Fruit fly (Drosophila melanogaster) whole organism, larva: ENCODE measurements around the gene CG15333.
A peak's percentile ranks its signal among the peaks of the same experiment; 100 is the strongest.

ENCODE experiments used
- noc ChIP-seq: fragments of 200-800 bp; sonication (Bioruptor generic); optimal IDR thresholded peaks from 3 replicates; lab custom pipeline; 2019; ENCODE audit warnings: missing biosample characterization, mild to moderate bottlenecking, missing genetic modification characterization, moderate library complexity

Gene CG15333

dm6 chrX:8021245-8021644 is at the start of gene CG15333:
CG15333 (minus strand) TSS chrX:8021345.
- no peak for TF ChIP-seq noc (tag; lab: Kevin White, UChicago)

- no peak for TF ChIP-seq noc (tag; lab: Kevin White, UChicago)
Observed at dm6 chrX:8063223-8063674, 42.1 kb upstream of the CG15333 start.

- TF ChIP-seq noc (tag; lab: Kevin White, UChicago), result no peak
Observed at dm6 chrX:8062180-8062480, 41.0 kb upstream of the CG15333 start.

- peak; percentile 40 for TF ChIP-seq noc (tag; lab: Kevin White, UChicago)
Observed at dm6 chrX:8061392-8062179, 40.4 kb upstream of the CG15333 start, which contains the start of gene mys. mys (plus strand) TSS chrX:8061645.

DNA sequence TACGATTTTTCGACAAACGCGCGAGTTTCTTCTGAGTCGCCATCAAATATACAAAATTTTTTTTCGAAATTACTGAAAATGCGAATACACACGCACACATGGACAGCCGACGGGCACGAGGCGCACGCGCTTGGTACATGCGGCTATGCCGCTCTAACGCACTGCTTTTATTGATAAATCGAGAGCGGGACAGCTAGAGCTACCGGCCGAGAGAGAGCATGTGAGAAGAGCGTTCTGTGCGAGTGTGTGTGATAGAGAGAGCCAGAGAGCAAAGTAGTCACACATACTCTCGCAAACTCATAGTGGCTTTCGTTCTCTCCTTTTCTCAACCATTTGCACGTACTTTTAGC is 39.8 kb upstream of the CG15333 start:
- TF ChIP-seq noc (tag; lab: Kevin White, UChicago), result peak; percentile 28

dm6 chrX:8060148-8060920 is 39.2 kb upstream of the CG15333 start:
- no peak for TF ChIP-seq noc (tag; lab: Kevin White, UChicago)

- TF ChIP-seq noc (tag; lab: Kevin White, UChicago), result no peak
Observed at dm6 chrX:8059629-8060028, 38.5 kb upstream of the CG15333 start.

DNA sequence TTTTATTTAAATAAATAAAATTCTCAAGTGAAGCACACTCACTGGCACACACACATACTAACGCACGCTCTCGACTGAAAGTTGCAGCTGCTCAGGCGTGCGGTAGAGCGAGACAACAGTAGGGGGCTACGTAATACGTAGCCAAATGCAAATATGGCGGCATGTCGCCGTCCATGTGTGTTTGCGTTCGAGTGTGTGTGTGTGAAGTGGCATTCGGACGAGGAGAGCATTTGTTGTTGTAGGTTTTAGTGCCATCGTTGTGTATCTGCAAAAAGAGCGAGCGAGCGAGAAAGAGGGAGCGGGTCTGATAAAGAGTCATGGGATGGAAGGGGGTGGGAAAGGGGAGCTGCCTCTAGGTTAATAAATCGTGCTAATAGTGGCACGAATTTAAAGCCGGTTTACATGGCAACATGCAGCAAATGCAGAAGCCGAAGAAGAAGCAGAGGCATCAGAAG is 37.3 kb upstream of the CG15333 start:
- peak; percentile 2 for TF ChIP-seq noc (tag; lab: Kevin White, UChicago)

DNA sequence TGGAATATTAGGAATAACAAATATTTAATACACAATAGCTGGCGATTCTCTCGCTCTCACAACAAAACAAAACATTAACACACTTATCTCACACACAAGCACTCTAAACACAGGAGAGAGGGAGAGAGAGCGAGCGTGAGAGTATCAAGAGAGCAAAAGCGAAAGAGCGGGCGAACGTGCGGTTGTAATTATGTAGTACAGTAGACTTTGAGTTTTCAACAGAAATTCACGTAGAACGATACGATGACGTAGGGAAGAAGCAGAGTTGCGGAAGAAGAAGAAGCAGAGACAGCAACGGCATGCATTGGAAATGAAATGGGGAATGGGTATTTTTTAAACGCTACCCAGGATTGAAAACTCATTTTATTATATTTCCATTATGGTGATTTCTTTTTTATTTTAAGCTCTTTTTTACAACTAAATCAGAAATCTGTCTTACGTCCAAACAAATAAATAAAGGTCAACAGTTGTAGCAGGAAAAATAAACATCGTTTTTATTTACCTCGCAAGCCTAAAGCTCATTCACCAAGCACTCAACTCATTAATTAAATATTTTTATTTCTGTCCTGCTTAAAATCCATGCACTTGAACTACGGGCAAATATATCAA is 36.8 kb upstream of the CG15333 start:
- no peak for TF ChIP-seq noc (tag; lab: Kevin White, UChicago)

- peak; percentile 61 for TF ChIP-seq noc (tag; lab: Kevin White, UChicago)
Observed at dm6 chrX:8057299-8057730, 36.2 kb upstream of the CG15333 start.

DNA sequence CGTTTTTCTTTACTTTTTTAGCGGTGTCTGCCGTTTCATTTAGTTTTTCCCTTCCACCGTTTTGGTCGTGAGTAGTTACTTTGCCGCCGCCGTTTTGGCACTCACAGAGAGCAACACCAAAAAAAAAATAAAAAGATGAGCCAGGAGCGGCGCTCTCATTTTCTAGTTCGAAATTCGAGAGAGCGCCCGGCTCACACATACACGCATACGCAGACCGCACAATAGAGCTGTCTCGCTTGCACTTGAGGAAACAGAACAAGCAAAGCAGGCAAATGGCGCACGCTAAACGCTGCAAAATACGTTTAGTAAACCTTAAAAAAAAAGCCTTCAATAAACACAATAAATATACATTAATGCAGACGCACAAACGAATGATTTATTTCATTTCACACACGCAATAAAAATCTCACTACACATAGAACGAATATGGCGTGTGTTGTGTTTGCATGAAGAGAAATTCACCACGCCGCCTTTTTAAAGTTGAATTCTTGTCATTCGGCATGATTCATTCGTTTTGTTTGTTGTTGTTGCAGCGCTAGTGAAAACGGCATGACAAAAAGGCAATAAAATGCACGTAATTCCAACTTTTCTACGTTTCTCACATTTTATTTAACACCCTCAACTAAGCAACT is 35.6 kb upstream of the CG15333 start:
- TF ChIP-seq noc (tag; lab: Kevin White, UChicago), result no peak

dm6 chrX:8056084-8056483 is 34.9 kb upstream of the CG15333 start:
- no peak for TF ChIP-seq noc (tag; lab: Kevin White, UChicago)

dm6 chrX:8049292-8049691 is 28.1 kb upstream of the CG15333 start:
- TF ChIP-seq noc (tag; lab: Kevin White, UChicago), result no peak

DNA sequence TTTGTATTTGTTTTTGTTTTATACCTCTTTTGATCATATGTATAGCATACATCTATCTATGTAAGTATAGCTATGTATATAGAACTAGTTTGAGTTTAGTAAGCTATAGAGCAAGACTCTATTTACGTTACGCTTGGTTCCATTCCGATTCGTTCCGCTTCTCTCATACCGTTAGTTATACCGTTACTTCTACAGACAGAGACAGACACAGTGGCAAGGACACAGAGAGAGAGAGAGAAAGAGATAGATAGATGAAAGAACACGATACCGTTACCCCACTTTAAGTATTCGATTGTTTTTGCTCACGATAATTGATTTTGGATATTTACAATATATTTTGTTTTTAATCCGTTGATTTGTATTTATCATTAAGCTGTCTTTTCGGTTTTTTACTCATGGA is 25.4 kb upstream of the CG15333 start:
- TF ChIP-seq noc (tag; lab: Kevin White, UChicago), result no peak

dm6 chrX:8038934-8039333 is 17.8 kb upstream of the CG15333 start:
- TF ChIP-seq noc (tag; lab: Kevin White, UChicago), result no peak

DNA sequence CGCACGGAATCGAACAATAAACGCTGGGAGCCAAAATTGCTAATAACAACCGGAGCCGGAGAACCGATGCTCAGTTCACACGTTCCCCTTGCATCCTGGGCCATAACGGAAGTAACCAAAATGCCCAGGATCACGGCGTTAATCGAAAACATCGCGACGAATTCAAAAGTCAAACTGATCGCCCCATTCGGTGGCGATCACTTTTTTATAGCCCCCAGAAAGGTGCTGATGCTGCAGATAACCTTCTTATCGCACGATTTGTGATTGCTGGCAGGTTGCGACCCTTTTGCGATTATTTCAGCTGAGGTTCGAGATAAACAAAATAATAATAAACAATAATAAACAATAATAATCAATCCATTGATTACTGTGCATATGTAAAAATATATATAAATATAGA is 16.2 kb upstream of the CG15333 start, which contains the start of gene CG2233:
CG2233 (minus strand) TSS at position 184 of the 400 bp plus-strand sequence.
- TF ChIP-seq noc (tag; lab: Kevin White, UChicago), result peak; percentile 83
